Fruit fly (Drosophila melanogaster): ENCODE measurements around the gene pcx.

Gene pcx

dm6 chrX:2222181-2222790 is 2.8 kb upstream of the pcx start, which contains the start of gene Vinc (continued):
- TF ChIP-seq NFAT (GFP tag; IDR thresholded peaks at IDR 0.05) = peak; percentile 80
- peak; percentile 56 for TF ChIP-seq CG17912 (GFP tag; optimal IDR thresholded peaks at IDR 0.05)
- peak; percentile 74 for TF ChIP-seq CG30431 (GFP tag; optimal IDR thresholded peaks at IDR 0.05)
- TF ChIP-seq bsh (GFP tag; optimal IDR thresholded peaks at IDR 0.05) = peak; percentile 65 to 73
- TF ChIP-seq emc (GFP tag; optimal IDR thresholded peaks at IDR 0.05) = peak; percentile 70
- peak; percentile 73 for TF ChIP-seq CG4854 (GFP tag; optimal IDR thresholded peaks at IDR 0.05)
- peak; percentile 96 for TF ChIP-seq CG18599 (GFP tag; optimal IDR thresholded peaks at IDR 0.05)
- TF ChIP-seq CG1024 (GFP tag; IDR thresholded peaks at IDR 0.05) = no peak
- TF ChIP-seq Rx (GFP tag; IDR thresholded peaks at IDR 0.05) = peak; percentile 73
- peak; percentile 13 for TF ChIP-seq stwl (tag; optimal IDR thresholded peaks at IDR 0.05)
- peak; percentile 61 for TF ChIP-seq zen (tag; optimal IDR thresholded peaks at IDR 0.05)
- peak; percentile 82 for TF ChIP-seq onecut (GFP tag; IDR thresholded peaks at IDR 0.05)

- peak; percentile 16 for TF ChIP-seq Med (GFP tag)
- no peak for TF ChIP-seq CG1603 (tag; optimal IDR thresholded peaks at IDR 0.05)
- TF ChIP-seq ewg (GFP tag; optimal IDR thresholded peaks at IDR 0.05) = peak; percentile 19
- no peak for TF ChIP-seq bcd (GFP tag; optimal IDR thresholded peaks at IDR 0.05)
- no peak for TF ChIP-seq vvl (GFP tag; IDR thresholded peaks at IDR 0.05)
- no peak for TF ChIP-seq unc-4 (GFP tag; IDR thresholded peaks at IDR 0.05; ENCODE audit: partially characterized antibody)
- no peak for TF ChIP-seq ci (GFP tag; IDR thresholded peaks at IDR 0.05)
- TF ChIP-seq MBD-R2 (GFP tag; IDR thresholded peaks at IDR 0.05) = no peak
- no peak for TF ChIP-seq CG33213 (GFP tag; optimal IDR thresholded peaks at IDR 0.05)
These were observed 1.6 kb upstream of the pcx start, which contains the start of gene CG14052 for dm6 chrX:2223454-2223853. TSS of gene CG14052 (plus strand) at chrX:2223754.

dm6 chrX:2241842-2242241 is 16.7 kb downstream of the pcx start, which contains the start of gene kz:
TSS of gene kz (minus strand) at chrX:2242035.
- TF ChIP-seq CG12659 (GFP tag; optimal IDR thresholded peaks at IDR 0.05) (peak; percentile 64), sna (GFP tag; IDR thresholded peaks at IDR 0.05; ENCODE audit: partially characterized antibody) (peak; percentile 59; the same call in 1 of the 2 replicates), ci (GFP tag; IDR thresholded peaks at IDR 0.05) (0 out of 3 replicates have a peak, but pooled peaks have one; percentile 32), slbo (GFP tag; IDR thresholded peaks at IDR 0.05) (no peak), CG15073 (GFP tag; optimal IDR thresholded peaks at IDR 0.05) (no peak), lmd (GFP tag; IDR thresholded peaks at IDR 0.05) (no peak), en (GFP tag; optimal IDR thresholded peaks at IDR 0.05) (no peak), CG14441 (GFP tag; IDR thresholded peaks at IDR 0.05) (no peak), CG4328 (GFP tag; optimal IDR thresholded peaks at IDR 0.05) (no peak), ac (GFP tag; optimal IDR thresholded peaks at IDR 0.05) (no peak), Dfd (GFP tag; optimal IDR thresholded peaks at IDR 0.05) (no peak), CG34376 (GFP tag; optimal IDR thresholded peaks at IDR 0.05) (no peak), BEAF-32 (GFP tag; optimal IDR thresholded peaks at IDR 0.05) (peak; percentile 76), CG9876 (GFP tag; optimal IDR thresholded peaks at IDR 0.05) (no peak), salm (tag; optimal IDR thresholded peaks at IDR 0.05) (no peak), Usf (GFP tag; optimal IDR thresholded peaks at IDR 0.05) (no peak), Nf-YB (GFP tag; optimal IDR thresholded peaks at IDR 0.05) (no peak), CG42726 (GFP tag; IDR thresholded peaks at IDR 0.05; ENCODE audit: partially characterized antibody) (peak; percentile 84; the same call in 1 of the 2 replicates), CG15601 (tag; optimal IDR thresholded peaks at IDR 0.05) (no peak), CG31388 (GFP tag; optimal IDR thresholded peaks at IDR 0.05) (no peak), CG10654 (GFP tag; optimal IDR thresholded peaks at IDR 0.05) (no peak), CG2889 (GFP tag; IDR thresholded peaks at IDR 0.05) (no peak), Scr (GFP tag; IDR thresholded peaks at IDR 0.05; ENCODE audit: partially characterized antibody) (peak; percentile 85), zf30C (GFP tag; optimal IDR thresholded peaks at IDR 0.05) (no peak), Lpt (GFP tag; optimal IDR thresholded peaks at IDR 0.05) (no peak), CG1792 (GFP tag; optimal IDR thresholded peaks at IDR 0.05) (no peak), lbe (GFP tag; optimal IDR thresholded peaks at IDR 0.05) (no peak), CG16863 (GFP tag; optimal IDR thresholded peaks at IDR 0.05) (no peak)
